Worm (Caenorhabditis elegans): ENCODE results near the gene srz-71.

ce11 chrIV:16310103-16310502 lies 22.6 kb upstream of the srz-71 start:
- TF ChIP-seq nhr-2 (tag; optimal IDR thresholded peaks at IDR 0.05), result no peak
- TF ChIP-seq unc-39 (tag; optimal IDR thresholded peaks at IDR 0.05), result no peak
- TF ChIP-seq nhr-76 (tag; optimal IDR thresholded peaks at IDR 0.05), result no peak
- no peak for TF ChIP-seq pha-4 (tag; optimal IDR thresholded peaks at IDR 0.05)
- no peak for TF ChIP-seq lin-13 (tag; optimal IDR thresholded peaks at IDR 0.05)
- no peak for TF ChIP-seq nhr-12 (tag; optimal IDR thresholded peaks at IDR 0.05)
- no peak for TF ChIP-seq snpc-4 (tag; optimal IDR thresholded peaks at IDR 0.05)
- TF ChIP-seq lsy-2 (tag; optimal IDR thresholded peaks at IDR 0.05), result no peak
